Worm (Caenorhabditis elegans): ENCODE results near the gene pmk-2.
"Not testable (repeated sequence)": the region's sequence is repeated elsewhere in the genome, so short reads cannot be mapped to it uniquely, and the experiment has no call there.

The pmk-2 gene

DNA sequence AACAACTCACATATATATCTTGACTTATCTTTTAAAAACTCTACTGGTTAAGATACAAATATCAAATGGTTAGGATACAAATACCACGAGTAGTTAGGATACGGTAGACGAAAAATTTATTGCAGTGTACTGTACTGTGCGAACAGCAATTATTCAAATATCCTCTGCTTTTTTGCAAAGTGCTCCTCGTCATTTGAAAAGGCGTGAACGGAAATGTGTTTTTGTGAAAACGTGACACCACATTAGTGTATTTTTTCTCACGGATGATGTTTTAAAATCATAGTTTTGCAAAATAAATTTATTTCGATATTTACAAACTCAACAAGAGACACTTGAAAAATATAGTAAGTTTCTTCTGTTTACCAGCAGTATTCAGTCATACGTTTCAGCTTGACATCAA lies 24.5 kb upstream of the pmk-2 start, which contains the start of gene F42G8.8:
F42G8.8 (plus strand) TSS at position 301 of the 400 bp plus-strand sequence.
- TF ChIP-seq nhr-25 (tag; optimal IDR thresholded peaks at IDR 0.05) (no peak), ztf-4 (tag; optimal IDR thresholded peaks at IDR 0.05) (no peak), unc-62 (GFP tag; optimal IDR thresholded peaks at IDR 0.05) (no peak), lsy-2 (tag; optimal IDR thresholded peaks at IDR 0.05) (no peak), zag-1 (tag; optimal IDR thresholded peaks at IDR 0.05) (no peak), skn-1 (tag; optimal IDR thresholded peaks at IDR 0.05) (no peak), ztf-1 (GFP tag; conservative IDR thresholded peaks at IDR 0.05) (no peak), mab-5 (tag; optimal IDR thresholded peaks at IDR 0.05) (no peak), lin-39 (tag; optimal IDR thresholded peaks at IDR 0.05) (no peak), snpc-4 (tag; optimal IDR thresholded peaks at IDR 0.05) (no peak), nhr-23 (tag; optimal IDR thresholded peaks at IDR 0.05) (no peak), mdl-1 (tag; optimal IDR thresholded peaks at IDR 0.05) (no peak), nhr-237 (tag; optimal IDR thresholded peaks at IDR 0.05) (no peak), F13H6.1 (tag; optimal IDR thresholded peaks at IDR 0.05) (no peak), nhr-10 (tag; optimal IDR thresholded peaks at IDR 0.05) (no peak), ZK546.5 (tag; optimal IDR thresholded peaks at IDR 0.05) (no peak), nhr-21 (tag; optimal IDR thresholded peaks at IDR 0.05) (no peak), fos-1 (tag; optimal IDR thresholded peaks at IDR 0.05) (no peak)

DNA sequence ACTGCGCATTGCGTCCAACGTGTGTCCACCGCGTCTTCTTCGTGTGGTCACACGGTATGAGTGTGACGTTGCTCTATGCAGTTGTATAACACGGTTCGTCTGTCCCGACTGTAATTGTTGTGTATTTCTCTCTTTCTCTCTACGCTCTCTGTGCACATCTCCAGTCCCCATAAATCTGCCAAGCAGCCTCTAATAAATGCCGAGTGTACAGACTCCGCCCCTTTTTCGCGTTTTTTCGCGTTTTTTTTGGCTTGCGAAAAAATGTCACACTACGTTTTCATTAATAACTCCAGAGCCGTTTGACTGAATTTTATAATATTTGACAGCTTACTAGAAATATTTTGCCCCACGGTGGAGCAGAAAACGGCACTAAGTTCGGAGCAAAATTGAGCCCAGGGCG lies 21.0 kb upstream of the pmk-2 start, which contains the start of gene erp-44.3:
erp-44.3 (plus strand) TSS at position 301 of the 400 bp plus-strand sequence.
- not testable (repeated sequence) for TF ChIP-seq mdl-1, alr-1, ztf-4 (tag; optimal IDR thresholded peaks at IDR 0.05)

DNA sequence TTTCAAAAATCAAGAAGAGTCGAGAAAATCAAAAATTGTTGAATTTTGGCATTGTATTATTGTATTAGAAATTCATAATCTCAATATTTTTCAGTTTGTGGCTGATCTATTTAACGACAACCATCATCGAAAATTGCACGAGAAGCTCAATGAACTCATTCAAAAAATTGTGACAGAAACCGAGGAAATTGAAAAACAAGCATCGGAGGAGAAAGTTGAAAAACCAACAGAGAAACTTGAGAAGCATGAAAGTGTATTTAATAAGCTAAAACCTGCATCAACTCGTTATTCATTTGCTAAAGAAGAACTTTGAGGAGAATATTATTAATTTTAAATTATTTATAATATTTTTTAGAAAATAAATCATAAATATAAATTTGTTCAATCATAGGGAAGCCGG lies 16.4 kb upstream of the pmk-2 start, which contains the start of gene ceph-41:
ceph-41 (plus strand) TSS at position 301 of the 400 bp plus-strand sequence.
- TF ChIP-seq nhr-6 (tag; optimal IDR thresholded peaks at IDR 0.05) (no peak), sma-3 (GFP tag; optimal IDR thresholded peaks at IDR 0.05) (no peak), nhr-12 (tag; optimal IDR thresholded peaks at IDR 0.05) (no peak), nhr-129 (tag; optimal IDR thresholded peaks at IDR 0.05) (no peak), zag-1 (tag; optimal IDR thresholded peaks at IDR 0.05) (no peak), lin-13 (GFP tag; optimal IDR thresholded peaks at IDR 0.05) (no peak), Y55F3AM.14 (GFP tag; optimal IDR thresholded peaks at IDR 0.05) (no peak), unc-62 (GFP tag; optimal IDR thresholded peaks at IDR 0.05) (no peak), elt-1 (tag; optimal IDR thresholded peaks at IDR 0.05) (no peak), lin-39 (tag; optimal IDR thresholded peaks at IDR 0.05) (no peak), mab-5 (tag; optimal IDR thresholded peaks at IDR 0.05) (no peak), nhr-77 (tag; optimal IDR thresholded peaks at IDR 0.05) (no peak), ceh-16 (tag; optimal IDR thresholded peaks at IDR 0.05) (no peak), snpc-4 (tag; optimal IDR thresholded peaks at IDR 0.05) (no peak)

DNA sequence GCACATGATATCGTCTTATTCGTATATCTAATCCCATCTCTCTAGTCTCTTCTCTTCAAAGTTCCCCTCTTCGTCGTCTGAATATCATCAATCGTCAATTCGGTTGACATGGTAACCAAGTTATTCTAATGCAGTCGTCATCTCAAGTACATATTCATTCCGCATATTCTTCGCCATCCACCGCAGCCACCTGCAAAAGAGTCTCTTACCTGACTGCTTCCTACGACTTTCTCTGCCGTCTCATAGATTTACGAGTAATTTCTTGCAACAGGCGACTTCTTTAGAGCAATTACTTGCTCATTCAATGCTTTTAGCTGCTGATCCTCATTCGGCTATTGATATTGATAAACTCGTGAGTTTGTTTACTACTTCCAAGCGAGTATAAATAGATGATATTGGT lies 15.9 kb upstream of the pmk-2 start:
- no peak for TF ChIP-seq Y55F3AM.14 (GFP tag; optimal IDR thresholded peaks at IDR 0.05)
- TF ChIP-seq unc-62 (GFP tag; optimal IDR thresholded peaks at IDR 0.05), result no peak
- no peak for TF ChIP-seq ceh-16 (tag; optimal IDR thresholded peaks at IDR 0.05)
- TF ChIP-seq sma-3 (GFP tag; optimal IDR thresholded peaks at IDR 0.05), result no peak
- no peak for TF ChIP-seq R02D3.7 (tag; optimal IDR thresholded peaks at IDR 0.05)
- no peak for TF ChIP-seq sem-4 (tag; optimal IDR thresholded peaks at IDR 0.05)
- TF ChIP-seq mdl-1 (tag; optimal IDR thresholded peaks at IDR 0.05), result no peak
- no peak for TF ChIP-seq alr-1 (tag; optimal IDR thresholded peaks at IDR 0.05)
- no peak for TF ChIP-seq C34F6.9 (tag; optimal IDR thresholded peaks at IDR 0.05)
- TF ChIP-seq elt-1 (tag; optimal IDR thresholded peaks at IDR 0.05), result no peak
- no peak for TF ChIP-seq nhr-21 (tag; optimal IDR thresholded peaks at IDR 0.05)
- no peak for TF ChIP-seq nhr-10 (tag; optimal IDR thresholded peaks at IDR 0.05)
- no peak for TF ChIP-seq nhr-77 (tag; optimal IDR thresholded peaks at IDR 0.05)
- no peak for TF ChIP-seq nhr-237 (tag; optimal IDR thresholded peaks at IDR 0.05)
- TF ChIP-seq ztf-1 (GFP tag; conservative IDR thresholded peaks at IDR 0.05), result no peak
- TF ChIP-seq nhr-6 (tag; optimal IDR thresholded peaks at IDR 0.05), result no peak

DNA sequence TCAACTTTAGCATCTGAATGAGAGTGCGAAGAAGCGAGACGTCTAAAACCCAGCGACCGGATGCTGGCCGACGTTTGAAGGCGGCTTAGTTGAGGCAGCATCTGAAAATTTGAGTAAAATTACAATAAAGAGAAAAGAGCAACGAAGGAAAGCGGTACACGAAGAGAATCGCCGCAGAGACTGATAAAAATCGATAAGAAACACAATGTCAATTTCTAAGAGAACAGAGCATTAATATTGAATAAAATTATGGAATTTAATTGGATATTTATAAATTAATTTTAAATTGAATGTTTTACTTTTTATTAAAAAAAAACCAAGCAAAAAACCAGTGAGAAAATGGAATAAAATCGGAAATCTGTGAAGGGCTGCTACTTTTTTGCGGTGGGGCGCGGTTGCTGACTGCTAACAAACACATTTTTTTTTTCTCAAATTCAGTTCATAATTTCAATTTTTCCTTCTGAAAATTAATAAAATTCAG lies 13.1 kb upstream of the pmk-2 start, which contains the start of the genes ndub-11 and moc-3:
ndub-11 (minus strand) TSS at position 101 of the 481 bp plus-strand sequence.
moc-3 (plus strand) TSS at position 431 of the 481 bp plus-strand sequence.
- TF ChIP-seq C34F6.9 (tag; optimal IDR thresholded peaks at IDR 0.05) (peak; percentile 29), blmp-1 (tag; optimal IDR thresholded peaks at IDR 0.05; ENCODE audit: insufficient read depth) (no peak), unc-55 (GFP tag; optimal IDR thresholded peaks at IDR 0.05) (peak; percentile 29)

Data from whole organism, L2 larva.